Worm (Caenorhabditis elegans) whole organism, L4/young adult: ENCODE results near the gene srsx-16.

Source experiments
- W03F9.2 ChIP-seq: fragments of 150-350 bp; optimal IDR thresholded peaks from 2 replicates; lab custom pipeline; 2014; ENCODE audit warnings: missing biosample characterization, missing genetic modification characterization
- dao-5 ChIP-seq: sonication (generic microtip); optimal IDR thresholded peaks from 2 replicates; lab custom pipeline; 2016; ENCODE audit warnings: missing genotype, missing genetic modification characterization, moderate library complexity, missing compliant biosample characterization
- him-1 ChIP-seq: sonication (generic microtip); optimal IDR thresholded peaks from 2 replicates; lab custom pipeline; 2016; ENCODE audit warnings: missing genotype, missing genetic modification reagents, missing genetic modification characterization, missing compliant biosample characterization

- TF ChIP-seq W03F9.2 (tag; lab: Kevin White, UChicago) (no peak), dao-5 (tag; lab: Kevin White, UChicago) (no peak), him-1 (tag; lab: Kevin White, UChicago) (no peak)
Measured at ce11 chrIV:5591134-5591533, 28.4 kb downstream of the srsx-16 start.
